Fruit fly (Drosophila melanogaster) Kc167 (cell line): ENCODE results near the gene Ran.

Experiments
- Myc ChIP-seq: fragments of >200 bp; optimal IDR thresholded peaks from 2 replicates; lab custom pipeline; 2017; ENCODE audit warnings: missing external identifiers
- Sin3A ChIP-seq: fragments of >200 bp; optimal IDR thresholded peaks from 2 replicates; lab custom pipeline; 2018; ENCODE audit warnings: missing external identifiers
- h ChIP-seq: fragments of >200 bp; optimal IDR thresholded peaks from 3 replicates; lab custom pipeline; 2018; ENCODE audit warnings: missing external identifiers
- insv ChIP-seq: fragments of >200 bp; optimal IDR thresholded peaks from 3 replicates; lab custom pipeline; 2018; ENCODE audit warnings: missing external identifiers
- psq ChIP-seq: fragments of >200 bp; optimal IDR thresholded peaks from 2 replicates; lab custom pipeline; 2017; ENCODE audit warnings: missing external identifiers
- ttk ChIP-seq: sonication (Bioruptor generic); optimal IDR thresholded peaks from 2 replicates; lab custom pipeline; 2017; ENCODE audit warnings: missing external identifiers

DNA sequence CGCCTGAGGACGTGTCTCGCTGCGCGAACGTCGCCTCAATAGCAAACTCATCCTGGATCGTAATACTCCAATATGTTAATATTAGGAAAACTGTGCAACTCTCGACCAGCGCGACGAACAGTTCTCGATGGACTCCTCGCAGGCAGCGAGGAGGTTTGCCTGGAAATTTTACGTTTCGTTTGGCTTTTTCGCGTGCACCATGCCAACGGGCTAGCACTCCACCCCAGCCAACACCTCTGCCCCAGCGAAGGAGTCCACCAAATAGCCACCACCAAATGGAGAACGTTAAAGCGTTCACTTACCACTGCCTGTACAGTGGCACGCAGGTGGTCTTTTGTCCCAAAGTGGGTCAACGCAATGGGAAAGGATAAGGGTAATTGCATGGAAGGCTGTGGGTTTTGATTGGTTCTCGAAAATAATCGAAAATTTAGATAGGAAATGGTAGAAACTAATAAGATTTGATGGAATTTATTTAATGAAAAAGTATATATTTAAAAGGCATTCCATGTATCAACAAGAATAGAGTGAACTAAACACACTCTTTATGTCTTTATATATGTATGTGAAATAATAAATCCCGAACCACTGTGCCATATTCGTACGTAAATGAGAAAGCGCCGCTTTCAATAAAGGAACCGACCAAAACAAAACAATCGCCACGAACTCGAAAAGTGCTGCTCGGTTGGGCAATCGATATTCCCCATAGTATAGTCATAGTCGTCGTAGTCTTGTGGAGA lies 11.4 kb upstream of the Ran start, which contains the start of gene CG32668:
- no peak for TF ChIP-seq psq (lab: Kevin White, UChicago)
- no peak for TF ChIP-seq insv (lab: Kevin White, UChicago)
- TF ChIP-seq h (lab: Kevin White, UChicago) = no peak
- no peak for TF ChIP-seq ttk (lab: Kevin White, UChicago)
- no peak for TF ChIP-seq Myc (lab: Kevin White, UChicago)
- no peak for TF ChIP-seq Sin3A (lab: Kevin White, UChicago)
